Worm (Caenorhabditis elegans) whole organism, L3 larva: ENCODE data around the gene Y49G5B.1.

Experiments
- elt-3 ChIP-seq, 3 experiments: fragments of 150-350 bp in 1 of 3; sonication (generic microtip) in 2 of 3; optimal IDR thresholded peaks; 2 replicates in 2 of 3; 4 replicates in 1 of 3; lab custom pipeline; 2014 to 2017; ENCODE audit warnings: missing biosample characterization in 3 of 3, missing genetic modification characterization in 3 of 3
- fkh-10 ChIP-seq: sonication (generic microtip); optimal IDR thresholded peaks from 2 replicates; lab custom pipeline; 2017; ENCODE audit warnings: missing biosample characterization, missing genetic modification reagents, missing genetic modification characterization
- fos-1 ChIP-seq: fragments of 150-350 bp; optimal IDR thresholded peaks from 2 replicates; lab custom pipeline; 2014; ENCODE audit warnings: missing biosample characterization, missing genetic modification characterization
- jun-1 ChIP-seq: fragments of 150-350 bp; optimal IDR thresholded peaks from 2 replicates; lab custom pipeline; 2014; ENCODE audit warnings: missing biosample characterization, missing genetic modification reagents, missing genetic modification characterization
- mdl-1 ChIP-seq: fragments of 150-350 bp; optimal IDR thresholded peaks from 2 replicates; lab custom pipeline; 2014; ENCODE audit warnings: missing biosample characterization, missing genetic modification characterization
- nhr-237 ChIP-seq: fragments of 150-350 bp; optimal IDR thresholded peaks from 2 replicates; lab custom pipeline; 2014; ENCODE audit warnings: missing biosample characterization, missing genetic modification characterization
- nhr-77 ChIP-seq: fragments of 150-350 bp; optimal IDR thresholded peaks from 2 replicates; lab custom pipeline; 2014; ENCODE audit warnings: missing biosample characterization, missing genetic modification characterization
- sea-2 ChIP-seq: fragments of 150-350 bp; sonication (generic microtip); optimal IDR thresholded peaks from 4 replicates; lab custom pipeline; 2014; ENCODE audit warnings: missing biosample characterization, missing genetic modification reagents, missing genetic modification characterization
- unc-62 ChIP-seq: fragments of 150-350 bp; sonication (generic microtip); optimal IDR thresholded peaks from 4 replicates; lab custom pipeline; 2014; ENCODE audit warnings: missing biosample characterization, missing genetic modification reagents, missing genetic modification characterization
- ztf-4 ChIP-seq: fragments of 150-350 bp; optimal IDR thresholded peaks from 2 replicates; lab custom pipeline; 2014; ENCODE audit warnings: missing biosample characterization, missing genetic modification characterization

ce11 chrV:5233777-5234176 is 10.6 kb downstream of the Y49G5B.1 start, which contains the start of gene cest-32:
- no peak for TF ChIP-seq ztf-4 (tag; lab: Kevin White, UChicago)
- TF ChIP-seq elt-3 (tag; optimal IDR thresholded peaks at IDR 0.05; lab: Kevin White, UChicago) = no peak
- no peak for TF ChIP-seq fos-1
- no peak for TF ChIP-seq unc-62 (GFP tag; lab: Kevin White, UChicago)
- TF ChIP-seq jun-1 = no peak
- TF ChIP-seq fkh-10 (GFP tag; lab: Kevin White, UChicago) = no peak
- no peak for TF ChIP-seq nhr-77
- TF ChIP-seq sea-2 (GFP tag; lab: Kevin White, UChicago) = no peak
- no peak for TF ChIP-seq nhr-237 (tag; lab: Kevin White, UChicago)
- no peak for TF ChIP-seq mdl-1 (tag; lab: Kevin White, UChicago)
